Fruit fly (Drosophila melanogaster): Measurements from ENCODE around the gene Vps15.

The Vps15 gene

dm6 chr3R:9258252-9259225 is 12.9 kb upstream of the Vps15 start, which contains the start of the genes Ibf2 and Ibf1 (continued):
- peak; percentile 81 for TF ChIP-seq nerfin-2 (GFP tag; IDR thresholded peaks at IDR 0.05; ENCODE audit: partially characterized antibody)
- TF ChIP-seq lola (GFP tag; optimal IDR thresholded peaks at IDR 0.05), result no peak
- TF ChIP-seq lilli (GFP tag; optimal IDR thresholded peaks at IDR 0.05), result no peak
- no peak for TF ChIP-seq Poxn (GFP tag; IDR thresholded peaks at IDR 0.05)
- no peak for TF ChIP-seq en (GFP tag; optimal IDR thresholded peaks at IDR 0.05)
- TF ChIP-seq row (GFP tag; IDR thresholded peaks at IDR 0.05), result peak; percentile 55; the same call in 2 of the 3 replicates
- TF ChIP-seq ham (GFP tag; IDR thresholded peaks at IDR 0.05), result no peak
- no peak for TF ChIP-seq gcm2 (GFP tag; optimal IDR thresholded peaks at IDR 0.05)
- peak; percentile 2 for TF ChIP-seq Lhr (GFP tag; optimal IDR thresholded peaks at IDR 0.05)
- no peak for TF ChIP-seq chif (GFP tag; optimal IDR thresholded peaks at IDR 0.05)
- no peak for TF ChIP-seq stc (GFP tag; IDR thresholded peaks at IDR 0.05)
- TF ChIP-seq al (GFP tag; IDR thresholded peaks at IDR 0.05), result no peak
- no peak for TF ChIP-seq CG15073 (GFP tag; optimal IDR thresholded peaks at IDR 0.05)
- no peak for TF ChIP-seq CG7987 (GFP tag; optimal IDR thresholded peaks at IDR 0.05)
- no peak for TF ChIP-seq CG12155 (GFP tag; optimal IDR thresholded peaks at IDR 0.05)
- no peak for TF ChIP-seq CG11695 (GFP tag; IDR thresholded peaks at IDR 0.05)
- TF ChIP-seq her (GFP tag; optimal IDR thresholded peaks at IDR 0.05), result no peak
- peak; percentile 16 for TF ChIP-seq HmgZ (tag; optimal IDR thresholded peaks at IDR 0.05)
- no peak for TF ChIP-seq CG2120 (GFP tag; optimal IDR thresholded peaks at IDR 0.05)
- TF ChIP-seq Ets65A (GFP tag), result no peak
- TF ChIP-seq Hr3 (GFP tag; optimal IDR thresholded peaks at IDR 0.05), result no peak
- TF ChIP-seq tll (GFP tag; optimal IDR thresholded peaks at IDR 0.05), result no peak
- no peak for TF ChIP-seq sob (GFP tag; IDR thresholded peaks at IDR 0.05)
- TF ChIP-seq zfh1 (GFP tag; IDR thresholded peaks at IDR 0.05), result no peak
- no peak for TF ChIP-seq dati (GFP tag; IDR thresholded peaks at IDR 0.05)
- no peak for TF ChIP-seq CkIIα-i1 (GFP tag; IDR thresholded peaks at IDR 0.05)
- no peak for TF ChIP-seq fd3F (GFP tag; optimal IDR thresholded peaks at IDR 0.05)
- no peak for TF ChIP-seq crol (GFP tag; IDR thresholded peaks at IDR 0.05)
- no peak for TF ChIP-seq CG34422 (GFP tag; IDR thresholded peaks at IDR 0.05)
- no peak for TF ChIP-seq Ptx1 (GFP tag; IDR thresholded peaks at IDR 0.05)
- peak; percentile 33 for TF ChIP-seq CG12659 (GFP tag; optimal IDR thresholded peaks at IDR 0.05)
- no peak for TF ChIP-seq CG4820 (GFP tag; optimal IDR thresholded peaks at IDR 0.05)
- no peak for TF ChIP-seq Tbp (GFP tag; optimal IDR thresholded peaks at IDR 0.05)
- TF ChIP-seq CG1529 (GFP tag; optimal IDR thresholded peaks at IDR 0.05), result no peak
- TF ChIP-seq amos (GFP tag; IDR thresholded peaks at IDR 0.05; ENCODE audit: partially characterized antibody), result peak; percentile 87
- no peak for TF ChIP-seq CG2202 (tag; optimal IDR thresholded peaks at IDR 0.05)
- no peak for TF ChIP-seq CG13296 (GFP tag; optimal IDR thresholded peaks at IDR 0.05)
- no peak for TF ChIP-seq PHDP (tag; optimal IDR thresholded peaks at IDR 0.05)
- peak; percentile 79 for TF ChIP-seq unc-4 (GFP tag; IDR thresholded peaks at IDR 0.05; ENCODE audit: partially characterized antibody)
- no peak for TF ChIP-seq CG8944 (GFP tag; optimal IDR thresholded peaks at IDR 0.05)
- no peak for TF ChIP-seq insv (GFP tag; optimal IDR thresholded peaks at IDR 0.05)
- TF ChIP-seq bab2 (GFP tag; optimal IDR thresholded peaks at IDR 0.05), result no peak
- no peak for TF ChIP-seq CG32772 (GFP tag; IDR thresholded peaks at IDR 0.05)
- no peak for TF ChIP-seq CG10431 (GFP tag; optimal IDR thresholded peaks at IDR 0.05)
- TF ChIP-seq jumu (GFP tag; optimal IDR thresholded peaks at IDR 0.05), result no peak
- no peak for TF ChIP-seq NC2β (GFP tag; optimal IDR thresholded peaks at IDR 0.05)
- TF ChIP-seq Sox102F (GFP tag; optimal IDR thresholded peaks at IDR 0.05), result no peak
- no peak for TF ChIP-seq CG34376 (GFP tag; optimal IDR thresholded peaks at IDR 0.05)
- no peak for TF ChIP-seq CG8281 (tag; optimal IDR thresholded peaks at IDR 0.05)

Measured in whole organism, embryonic.